Worm (Caenorhabditis elegans) whole organism, young adult: ENCODE data around the gene gsp-1.

ENCODE experiments used
- B0336.3 ChIP-seq: fragments of 200-800 bp; sonication (Bioruptor generic); IDR thresholded peaks from 2 replicates; pipeline ENCODE4 v1.3.6; 2022; ENCODE audit warnings: missing genetic modification characterization, missing compliant biosample characterization
- C06A6.2 ChIP-seq: fragments of 200-800 bp; sonication (Bioruptor generic); conservative IDR thresholded peaks from 2 replicates; pipeline ENCODE4 v1.3.6; 2022; ENCODE audit warnings: missing genetic modification characterization, missing compliant biosample characterization
- F10E7.11 ChIP-seq: sonication (generic microtip); optimal IDR thresholded peaks from 2 replicates; lab custom pipeline; 2017; ENCODE audit warnings: mild to moderate bottlenecking, missing genetic modification characterization, moderate library complexity, missing compliant biosample characterization
- F22D6.2 ChIP-seq: sonication (generic microtip); optimal IDR thresholded peaks from 2 replicates; lab custom pipeline; 2016; ENCODE audit warnings: mild to moderate bottlenecking, missing genetic modification characterization, missing compliant biosample characterization
- F37B4.10 ChIP-seq: fragments of 200-800 bp; sonication (Bioruptor generic); IDR thresholded peaks from 2 replicates; pipeline ENCODE4 v1.3.6; 2022; ENCODE audit warnings: missing genetic modification characterization, missing compliant biosample characterization
- F39B2.1 ChIP-seq: fragments of 200-800 bp; sonication (Bioruptor generic); IDR thresholded peaks from 2 replicates; pipeline ENCODE4 v1.3.6; 2022; ENCODE audit warnings: missing genetic modification reagents, missing genetic modification characterization, missing compliant biosample characterization
- F49E8.2 ChIP-seq: sonication (generic microtip); optimal IDR thresholded peaks from 3 replicates; lab custom pipeline; 2017; ENCODE audit warnings: missing genetic modification characterization, mild to moderate bottlenecking, missing compliant biosample characterization, antibody characterized with exemption, moderate library complexity; ENCODE audit not compliant: insufficient read depth
- F55B11.4 ChIP-seq: sonication (generic microtip); optimal IDR thresholded peaks from 2 replicates; lab custom pipeline; 2016; ENCODE audit warnings: missing compliant biosample characterization, missing genetic modification characterization, borderline replicate concordance; ENCODE audit not compliant: insufficient read depth
- T07F8.4 ChIP-seq: sonication (generic microtip); optimal IDR thresholded peaks from 2 replicates; lab custom pipeline; 2016; ENCODE audit warnings: mild to moderate bottlenecking, missing genetic modification characterization, moderate library complexity, missing compliant biosample characterization
- T26A5.8 ChIP-seq: sonication (generic microtip); optimal IDR thresholded peaks from 2 replicates; lab custom pipeline; 2016; ENCODE audit warnings: missing genetic modification characterization, missing compliant biosample characterization
- Y79H2A.3 ChIP-seq: fragments of 200-800 bp; sonication (Bioruptor generic); conservative IDR thresholded peaks from 2 replicates; pipeline ENCODE4 v1.3.6; 2022; ENCODE audit warnings: missing genetic modification reagents, missing genetic modification characterization, missing compliant biosample characterization
- akir-1 ChIP-seq: fragments of 200-800 bp; sonication (Bioruptor generic); optimal IDR thresholded peaks from 2 replicates; lab custom pipeline; 2018; ENCODE audit warnings: mild to moderate bottlenecking, missing genetic modification characterization, moderate library complexity, missing compliant biosample characterization
- ama-1 ChIP-seq, 3 experiments: fragments of 150-350 bp in 1 of 3; sonication (generic microtip) in 2 of 3; optimal IDR thresholded peaks; 2 replicates each; lab custom pipeline; 2014 to 2018; ENCODE audit warnings: missing biosample characterization in 2 of 3, missing genetic modification characterization in 2 of 3, missing genetic modification reagents in 2 of 3
- athp-1 ChIP-seq: sonication (generic microtip); optimal IDR thresholded peaks from 2 replicates; lab custom pipeline; 2017; ENCODE audit warnings: mild to moderate bottlenecking, missing genetic modification characterization, missing compliant biosample characterization
- attf-3 ChIP-seq: fragments of 200-800 bp; sonication (Bioruptor generic); conservative IDR thresholded peaks from 2 replicates; pipeline ENCODE4 v1.3.6; 2022; ENCODE audit warnings: missing genetic modification reagents, missing genetic modification characterization, missing compliant biosample characterization
- attf-6 ChIP-seq: fragments of 200-800 bp; sonication (Bioruptor generic); IDR thresholded peaks from 2 replicates; pipeline ENCODE4 v1.3.6; 2022; ENCODE audit warnings: missing genetic modification reagents, missing genetic modification characterization, missing compliant biosample characterization
- bed-1 ChIP-seq: fragments of 200-800 bp; sonication (Bioruptor generic); IDR thresholded peaks from 2 replicates; pipeline ENCODE4 v1.3.6; 2022; ENCODE audit warnings: missing genetic modification reagents, missing genetic modification characterization, missing compliant biosample characterization
- cebp-1 ChIP-seq, 2 experiments: fragments of 200-800 bp in 1 of 2; sonication (Bioruptor generic) in 1 of 2; sonication (generic microtip) in 1 of 2; IDR thresholded peaks in 1 of 2; optimal IDR thresholded peaks in 1 of 2; 2 replicates each; pipeline versions ENCODE4 v1.3.6 to Lab custom; 2017 to 2022; ENCODE audit warnings: missing compliant biosample characterization in 2 of 2, missing genetic modification characterization in 2 of 2, mild to moderate bottlenecking in 1 of 2, missing genetic modification reagents in 1 of 2, moderate library complexity in 1 of 2
- ceh-58 ChIP-seq: fragments of 200-800 bp; sonication (Bioruptor generic); IDR thresholded peaks from 2 replicates; pipeline ENCODE4 v1.3.6; 2022; ENCODE audit warnings: missing genetic modification characterization, missing compliant biosample characterization
- chd-7 ChIP-seq: sonication (generic microtip); optimal IDR thresholded peaks from 2 replicates; lab custom pipeline; 2016; ENCODE audit warnings: mild to moderate bottlenecking, missing genetic modification characterization, moderate library complexity, missing compliant biosample characterization
- die-1 ChIP-seq: sonication (generic microtip); optimal IDR thresholded peaks from 2 replicates; lab custom pipeline; 2016; ENCODE audit warnings: missing genotype, mild to moderate bottlenecking, missing genetic modification characterization, missing compliant biosample characterization
- egrh-3 ChIP-seq: fragments of 200-800 bp; sonication (Bioruptor generic); IDR thresholded peaks from 2 replicates; pipeline ENCODE4 v1.3.6; 2022; ENCODE audit warnings: missing genetic modification reagents, missing genetic modification characterization, missing compliant biosample characterization
- ekl-4 ChIP-seq: fragments of 200-800 bp; sonication (Bioruptor generic); IDR thresholded peaks from 2 replicates; pipeline ENCODE4 v1.3.6; 2022; ENCODE audit warnings: missing genetic modification reagents, missing genetic modification characterization, missing compliant biosample characterization
- fkh-3 ChIP-seq: sonication (generic microtip); optimal IDR thresholded peaks from 2 replicates; lab custom pipeline; 2016; ENCODE audit warnings: mild to moderate bottlenecking, missing genetic modification characterization, missing compliant biosample characterization
- gei-17 ChIP-seq: fragments of 200-800 bp; sonication (Bioruptor generic); optimal IDR thresholded peaks from 2 replicates; lab custom pipeline; 2018; ENCODE audit warnings: mild to moderate bottlenecking, missing genetic modification characterization, missing compliant biosample characterization
- him-1 ChIP-seq: sonication (generic microtip); optimal IDR thresholded peaks from 2 replicates; lab custom pipeline; 2016; ENCODE audit warnings: missing genotype, missing genetic modification reagents, missing genetic modification characterization, missing compliant biosample characterization
- let-526 ChIP-seq: fragments of 200-800 bp; sonication (Bioruptor generic); IDR thresholded peaks from 2 replicates; pipeline ENCODE4 v1.3.6; 2022; ENCODE audit warnings: missing genetic modification reagents, missing genetic modification characterization, missing compliant biosample characterization
- lin-26 ChIP-seq: fragments of 200-800 bp; sonication (Bioruptor generic); IDR thresholded peaks from 2 replicates; pipeline ENCODE4 v1.3.6; 2022; ENCODE audit warnings: missing genetic modification reagents, missing genetic modification characterization, missing compliant biosample characterization
- lin-54 ChIP-seq: fragments of 200-800 bp; sonication (Bioruptor generic); optimal IDR thresholded peaks from 2 replicates; lab custom pipeline; 2018; ENCODE audit warnings: mild to moderate bottlenecking, missing genetic modification characterization, missing compliant biosample characterization
- lsl-1 ChIP-seq: fragments of 200-800 bp; sonication (Bioruptor generic); optimal IDR thresholded peaks from 2 replicates; lab custom pipeline; 2018; ENCODE audit warnings: mild to moderate bottlenecking, missing genetic modification characterization, moderate library complexity, missing compliant biosample characterization
- lsy-27 ChIP-seq: sonication (generic microtip); optimal IDR thresholded peaks from 2 replicates; lab custom pipeline; 2017; ENCODE audit warnings: missing genetic modification characterization, mild to moderate bottlenecking, missing compliant biosample characterization, antibody characterized with exemption, missing genotype, borderline replicate concordance; ENCODE audit not compliant: insufficient read depth
- madf-3 ChIP-seq: fragments of 200-800 bp; sonication (Bioruptor generic); IDR thresholded peaks from 2 replicates; pipeline ENCODE4 v1.3.6; 2022; ENCODE audit warnings: missing genetic modification reagents, missing genetic modification characterization, missing compliant biosample characterization
- madf-6 ChIP-seq: fragments of 200-800 bp; sonication (Bioruptor generic); IDR thresholded peaks from 2 replicates; pipeline ENCODE4 v1.3.6; 2022; ENCODE audit warnings: missing genetic modification reagents, missing genetic modification characterization, missing compliant biosample characterization
- madf-8 ChIP-seq: fragments of 200-800 bp; sonication (Bioruptor generic); conservative IDR thresholded peaks from 2 replicates; pipeline ENCODE4 v1.3.6; 2022; ENCODE audit warnings: missing genetic modification reagents, missing genetic modification characterization, missing compliant biosample characterization
- nfya-1 ChIP-seq: sonication (generic microtip); optimal IDR thresholded peaks from 2 replicates; lab custom pipeline; 2017; ENCODE audit warnings: antibody characterized with exemption, missing compliant biosample characterization, missing genetic modification characterization, borderline replicate concordance; ENCODE audit not compliant: insufficient read depth
- nfya-2 ChIP-seq: fragments of 200-800 bp; sonication (Bioruptor generic); IDR thresholded peaks from 2 replicates; pipeline ENCODE4 v1.3.6; 2022; ENCODE audit warnings: missing genetic modification reagents, missing genetic modification characterization, missing compliant biosample characterization
- nfyb-1 ChIP-seq: fragments of 200-800 bp; sonication (Bioruptor generic); IDR thresholded peaks from 2 replicates; pipeline ENCODE4 v1.3.6; 2022; ENCODE audit warnings: missing genetic modification reagents, missing genetic modification characterization, missing compliant biosample characterization
- pbrm-1 ChIP-seq: fragments of 200-800 bp; sonication (Bioruptor generic); IDR thresholded peaks from 2 replicates; pipeline ENCODE4 v1.3.6; 2022; ENCODE audit warnings: missing genetic modification reagents, missing genetic modification characterization, missing compliant biosample characterization
- rcor-1 ChIP-seq: fragments of 200-800 bp; sonication (Bioruptor generic); IDR thresholded peaks from 2 replicates; pipeline ENCODE4 v1.3.6; 2022; ENCODE audit warnings: missing genetic modification reagents, missing genetic modification characterization, missing compliant biosample characterization
- repo-1 ChIP-seq: sonication (generic microtip); optimal IDR thresholded peaks from 2 replicates; lab custom pipeline; 2017; ENCODE audit warnings: mild to moderate bottlenecking, missing genetic modification characterization, missing compliant biosample characterization
- snpc-3.4 ChIP-seq: sonication (generic microtip); optimal IDR thresholded peaks from 2 replicates; lab custom pipeline; 2017; ENCODE audit warnings: missing genetic modification characterization, mild to moderate bottlenecking, missing compliant biosample characterization, antibody characterized with exemption, moderate library complexity, missing genotype, missing genetic modification reagents
- snpc-4 ChIP-seq, 5 experiments: fragments of 150-350 bp in 1 of 5; sonication (generic microtip) in 4 of 5; optimal IDR thresholded peaks; 2 replicates each; lab custom pipeline; 2014 to 2018; ENCODE audit warnings: missing genetic modification characterization in 5 of 5, missing biosample characterization in 3 of 5, antibody characterized with exemption in 2 of 5, mild to moderate bottlenecking in 2 of 5, missing compliant biosample characterization in 2 of 5, missing genotype in 2 of 5, moderate library complexity in 2 of 5, missing genetic modification reagents in 1 of 5
- tbp1 ChIP-seq: fragments of 200-800 bp; sonication (Bioruptor generic); optimal IDR thresholded peaks from 2 replicates; lab custom pipeline; 2018; ENCODE audit warnings: mild to moderate bottlenecking, missing genetic modification characterization, missing compliant biosample characterization
- unc-130 ChIP-seq: sonication (generic microtip); optimal IDR thresholded peaks from 2 replicates; lab custom pipeline; 2016; ENCODE audit warnings: missing genetic modification reagents, missing genetic modification characterization, missing compliant biosample characterization
- ztf-26 ChIP-seq: sonication (generic microtip); optimal IDR thresholded peaks from 2 replicates; lab custom pipeline; 2017; ENCODE audit warnings: missing genetic modification characterization, missing compliant biosample characterization

Gene gsp-1

ce11 chrV:10681117-10681959 is 884 bp upstream of the gsp-1 start (continued):
- TF ChIP-seq rcor-1 (GFP tag; lab: Robert Waterston, UW) = no peak
- no peak for TF ChIP-seq pbrm-1 (GFP tag; lab: Robert Waterston, UW)
- no peak for TF ChIP-seq cebp-1 (GFP tag; IDR thresholded peaks at IDR 0.05; lab: Robert Waterston, UW)
- peak; percentile 51 for TF ChIP-seq cebp-1 (tag; optimal IDR thresholded peaks at IDR 0.05; lab: Kevin White, UChicago)
- TF ChIP-seq fkh-3 (tag; lab: Kevin White, UChicago) = no peak
- TF ChIP-seq snpc-4 (GFP tag; optimal IDR thresholded peaks at IDR 0.05; lab: Kevin White, UChicago) = no peak
- TF ChIP-seq snpc-4 (tag; optimal IDR thresholded peaks at IDR 0.05; lab: Kevin White, UChicago) = peak in 1 of 4 experiments; percentile 2
- no peak for TF ChIP-seq snpc-3.4 (tag; lab: Kevin White, UChicago)
- peak; percentile 33 for TF ChIP-seq die-1 (tag; lab: Kevin White, UChicago)
- TF ChIP-seq unc-130 (GFP tag; lab: Kevin White, UChicago) = no peak
- no peak for TF ChIP-seq lin-54
- TF ChIP-seq gei-17 (GFP tag; lab: Kevin White, UChicago) = no peak
- TF ChIP-seq T26A5.8 (tag; lab: Kevin White, UChicago) = no peak
- no peak for TF ChIP-seq attf-3 (GFP tag; lab: Robert Waterston, UW)
- no peak for TF ChIP-seq repo-1
- no peak for TF ChIP-seq C06A6.2 (GFP tag; lab: Robert Waterston, UW)
- TF ChIP-seq ama-1 (optimal IDR thresholded peaks at IDR 0.05; lab: Kevin White, UChicago) = no peak
- no peak for TF ChIP-seq ama-1 (GFP tag; optimal IDR thresholded peaks at IDR 0.05; lab: Kevin White, UChicago)
- TF ChIP-seq lsy-27 (tag; lab: Kevin White, UChicago) = no peak
- no peak for TF ChIP-seq F22D6.2 (tag; lab: Kevin White, UChicago)
- no peak for TF ChIP-seq nfya-1 (tag; lab: Kevin White, UChicago)
- no peak for TF ChIP-seq egrh-3
- TF ChIP-seq madf-8 (GFP tag; lab: Robert Waterston, UW) = no peak
- no peak for TF ChIP-seq him-1
- TF ChIP-seq Y79H2A.3 = no peak
- TF ChIP-seq madf-3 (GFP tag; lab: Robert Waterston, UW) = no peak
- no peak for TF ChIP-seq lin-26 (GFP tag; lab: Robert Waterston, UW)
- TF ChIP-seq athp-1 (tag; lab: Kevin White, UChicago) = no peak
- no peak for TF ChIP-seq F37B4.10
- TF ChIP-seq bed-1 (GFP tag; lab: Robert Waterston, UW) = no peak
- peak; percentile 59 for TF ChIP-seq ztf-26 (tag; lab: Kevin White, UChicago)
- peak; percentile 53; the same call in 1 of the 2 replicates for TF ChIP-seq nfyb-1 (GFP tag; lab: Robert Waterston, UW)
- TF ChIP-seq F49E8.2 (tag; lab: Kevin White, UChicago) = no peak
- no peak for TF ChIP-seq ekl-4 (GFP tag; lab: Robert Waterston, UW)
- TF ChIP-seq nfya-2 (GFP tag; lab: Robert Waterston, UW) = no peak
- 0 out of 2 replicates have a peak, but pooled peaks have one; percentile 17 for TF ChIP-seq let-526 (GFP tag; lab: Robert Waterston, UW)
- no peak for TF ChIP-seq ceh-58 (GFP tag; lab: Robert Waterston, UW)
- peak; percentile 27 for TF ChIP-seq chd-7 (tag; lab: Kevin White, UChicago)
- no peak for TF ChIP-seq lsl-1 (GFP tag; lab: Kevin White, UChicago)
- TF ChIP-seq tbp1 (GFP tag; lab: Kevin White, UChicago) = peak; percentile 32
- no peak for TF ChIP-seq akir-1
- TF ChIP-seq F55B11.4 (tag; lab: Kevin White, UChicago) = no peak
- no peak for TF ChIP-seq T07F8.4 (tag; lab: Kevin White, UChicago)
- TF ChIP-seq B0336.3 (GFP tag; lab: Robert Waterston, UW) = peak; percentile 79; the same call in 1 of the 2 replicates
- TF ChIP-seq attf-6 (GFP tag; lab: Robert Waterston, UW) = no peak
- no peak; the same call in 1 of the 2 replicates for TF ChIP-seq madf-6
- no peak for TF ChIP-seq F39B2.1 (GFP tag; lab: Robert Waterston, UW)
- no peak for TF ChIP-seq F10E7.11 (tag; lab: Kevin White, UChicago)
